Worm (Caenorhabditis elegans) whole organism, L3 larva: ENCODE data around the gene C01G10.5.

Experiments used
- R02D3.7 ChIP-seq: fragments of 150-350 bp; optimal IDR thresholded peaks from 2 replicates; lab custom pipeline; 2014; ENCODE audit warnings: missing biosample characterization, missing genetic modification characterization
- aly-2 ChIP-seq: fragments of 150-350 bp; optimal IDR thresholded peaks from 2 replicates; lab custom pipeline; 2014; ENCODE audit warnings: missing biosample characterization, missing genetic modification characterization
- ama-1 ChIP-seq: fragments of 150-350 bp; optimal IDR thresholded peaks from 2 replicates; lab custom pipeline; 2018
- ceh-16 ChIP-seq: sonication (generic microtip); optimal IDR thresholded peaks from 2 replicates; lab custom pipeline; 2017; ENCODE audit warnings: missing biosample characterization, missing genetic modification characterization
- ceh-28 ChIP-seq: fragments of 150-350 bp; optimal IDR thresholded peaks from 2 replicates; lab custom pipeline; 2014; ENCODE audit warnings: missing biosample characterization, missing genetic modification reagents, missing genetic modification characterization
- ceh-82 ChIP-seq: fragments of 150-350 bp; optimal IDR thresholded peaks from 2 replicates; lab custom pipeline; 2014; ENCODE audit warnings: missing biosample characterization, missing genetic modification characterization
- ceh-9 ChIP-seq: sonication (generic microtip); optimal IDR thresholded peaks from 2 replicates; lab custom pipeline; 2018; ENCODE audit warnings: missing biosample characterization, missing genetic modification characterization
- daf-12 ChIP-seq: fragments of 150-350 bp; optimal IDR thresholded peaks from 2 replicates; lab custom pipeline; 2014; ENCODE audit warnings: missing biosample characterization, missing genetic modification reagents, missing genetic modification characterization
- egl-27 ChIP-seq: sonication (generic microtip); optimal IDR thresholded peaks from 4 replicates; lab custom pipeline; 2017; ENCODE audit warnings: missing biosample characterization, missing genetic modification reagents, missing genetic modification characterization
- egl-5 ChIP-seq: fragments of 150-350 bp; optimal IDR thresholded peaks from 2 replicates; lab custom pipeline; 2017; ENCODE audit warnings: missing biosample characterization, missing genetic modification reagents, missing genetic modification characterization, inconsistent platforms
- elt-1 ChIP-seq: fragments of 150-350 bp; optimal IDR thresholded peaks from 2 replicates; lab custom pipeline; 2014; ENCODE audit warnings: missing biosample characterization, missing genetic modification characterization
- elt-2 ChIP-seq: sonication (generic microtip); optimal IDR thresholded peaks from 2 replicates; lab custom pipeline; 2016; ENCODE audit warnings: missing genetic modification reagents, mild to moderate bottlenecking, missing genetic modification characterization, missing compliant biosample characterization
- elt-3 ChIP-seq, 3 experiments: fragments of 150-350 bp in 1 of 3; sonication (generic microtip) in 2 of 3; optimal IDR thresholded peaks; 2 replicates in 2 of 3; 4 replicates in 1 of 3; lab custom pipeline; 2014 to 2017; ENCODE audit warnings: missing biosample characterization in 3 of 3, missing genetic modification characterization in 3 of 3
- eor-1 ChIP-seq, 2 experiments: fragments of 150-350 bp; optimal IDR thresholded peaks; 2 replicates each; lab custom pipeline; 2014 to 2018; ENCODE audit warnings: missing biosample characterization in 2 of 2, missing genetic modification characterization in 2 of 2
- fkh-10 ChIP-seq: sonication (generic microtip); optimal IDR thresholded peaks from 2 replicates; lab custom pipeline; 2017; ENCODE audit warnings: missing biosample characterization, missing genetic modification reagents, missing genetic modification characterization
- fkh-2 ChIP-seq: fragments of 150-350 bp; optimal IDR thresholded peaks from 2 replicates; lab custom pipeline; 2014; ENCODE audit warnings: missing biosample characterization, missing genetic modification reagents, missing genetic modification characterization
- fos-1 ChIP-seq: fragments of 150-350 bp; optimal IDR thresholded peaks from 2 replicates; lab custom pipeline; 2014; ENCODE audit warnings: missing biosample characterization, missing genetic modification characterization
- hmg-11 ChIP-seq: sonication (generic microtip); optimal IDR thresholded peaks from 2 replicates; lab custom pipeline; 2016; ENCODE audit warnings: missing genetic modification characterization, missing compliant biosample characterization
- jun-1 ChIP-seq: fragments of 150-350 bp; optimal IDR thresholded peaks from 2 replicates; lab custom pipeline; 2014; ENCODE audit warnings: missing biosample characterization, missing genetic modification reagents, missing genetic modification characterization
- lin-15B ChIP-seq: fragments of 150-350 bp; optimal IDR thresholded peaks from 2 replicates; lab custom pipeline; 2014; ENCODE audit warnings: missing biosample characterization, missing genetic modification characterization
- lin-39 ChIP-seq: fragments of 150-350 bp; optimal IDR thresholded peaks from 2 replicates; lab custom pipeline; 2018; ENCODE audit warnings: missing biosample characterization, missing genetic modification reagents, missing genetic modification characterization
- lsy-12 ChIP-seq: sonication (generic microtip); optimal IDR thresholded peaks from 2 replicates; lab custom pipeline; 2016; ENCODE audit warnings: mild to moderate bottlenecking, missing genetic modification characterization, missing compliant biosample characterization
- mml-1 ChIP-seq: fragments of 150-350 bp; sonication (generic microtip); optimal IDR thresholded peaks from 3 replicates; lab custom pipeline; 2014; ENCODE audit warnings: missing biosample characterization, missing genetic modification characterization
- nfya-1 ChIP-seq: sonication (generic microtip); optimal IDR thresholded peaks from 2 replicates; lab custom pipeline; 2017; ENCODE audit warnings: missing genetic modification characterization, mild to moderate bottlenecking, missing compliant biosample characterization, antibody characterized with exemption, moderate library complexity; ENCODE audit not compliant: insufficient read depth
- nhr-11 ChIP-seq: fragments of 150-350 bp; optimal IDR thresholded peaks from 2 replicates; lab custom pipeline; 2014; ENCODE audit warnings: missing biosample characterization, missing genetic modification characterization
- nhr-12 ChIP-seq: fragments of 150-350 bp; optimal IDR thresholded peaks from 2 replicates; lab custom pipeline; 2014; ENCODE audit warnings: missing biosample characterization, missing genetic modification characterization
- nhr-23 ChIP-seq: fragments of 150-350 bp; optimal IDR thresholded peaks from 2 replicates; lab custom pipeline; 2014; ENCODE audit warnings: missing biosample characterization, missing genetic modification reagents, missing genetic modification characterization
- nhr-25 ChIP-seq: sonication (generic microtip); optimal IDR thresholded peaks from 2 replicates; lab custom pipeline; 2017; ENCODE audit warnings: missing biosample characterization, missing genetic modification characterization
- nhr-28 ChIP-seq: fragments of 150-350 bp; optimal IDR thresholded peaks from 2 replicates; lab custom pipeline; 2014; ENCODE audit warnings: missing biosample characterization, missing genetic modification characterization
- nhr-43 ChIP-seq: sonication (generic microtip); optimal IDR thresholded peaks from 2 replicates; lab custom pipeline; 2016; ENCODE audit warnings: mild to moderate bottlenecking, missing genetic modification characterization, missing compliant biosample characterization; ENCODE audit not compliant: poor library complexity, severe bottlenecking
- nhr-67 ChIP-seq: fragments of 150-350 bp; optimal IDR thresholded peaks from 2 replicates; lab custom pipeline; 2014; ENCODE audit warnings: missing biosample characterization, missing genetic modification characterization
- nhr-76 ChIP-seq: fragments of 150-350 bp; sonication (generic microtip); optimal IDR thresholded peaks from 5 replicates; lab custom pipeline; 2014; ENCODE audit warnings: missing biosample characterization, missing genetic modification characterization
- nhr-77 ChIP-seq: fragments of 150-350 bp; optimal IDR thresholded peaks from 2 replicates; lab custom pipeline; 2014; ENCODE audit warnings: missing biosample characterization, missing genetic modification characterization
- pha-4 ChIP-seq: fragments of 150-350 bp; optimal IDR thresholded peaks from 2 replicates; lab custom pipeline; 2014; ENCODE audit warnings: missing biosample characterization, missing genetic modification reagents, missing genetic modification characterization
- sea-2 ChIP-seq: fragments of 150-350 bp; sonication (generic microtip); optimal IDR thresholded peaks from 4 replicates; lab custom pipeline; 2014; ENCODE audit warnings: missing biosample characterization, missing genetic modification reagents, missing genetic modification characterization
- skn-1 ChIP-seq: fragments of 150-350 bp; optimal IDR thresholded peaks from 2 replicates; lab custom pipeline; 2014; ENCODE audit warnings: missing biosample characterization, missing genetic modification characterization
- snpc-4 ChIP-seq: fragments of 150-350 bp; optimal IDR thresholded peaks from 2 replicates; lab custom pipeline; 2014; ENCODE audit warnings: missing biosample characterization, missing genetic modification characterization
- tbx-2 ChIP-seq: sonication (generic microtip); optimal IDR thresholded peaks from 2 replicates; lab custom pipeline; 2016; ENCODE audit warnings: mild to moderate bottlenecking, missing genetic modification characterization, missing compliant biosample characterization
- unc-39 ChIP-seq: sonication (generic microtip); optimal IDR thresholded peaks from 4 replicates; lab custom pipeline; 2017; ENCODE audit warnings: missing biosample characterization, missing genetic modification characterization
- unc-62 ChIP-seq: fragments of 150-350 bp; sonication (generic microtip); optimal IDR thresholded peaks from 4 replicates; lab custom pipeline; 2014; ENCODE audit warnings: missing biosample characterization, missing genetic modification reagents, missing genetic modification characterization
- zag-1 ChIP-seq: fragments of 150-350 bp; optimal IDR thresholded peaks from 2 replicates; lab custom pipeline; 2014; ENCODE audit warnings: missing biosample characterization, missing genetic modification characterization
- ztf-11 ChIP-seq: fragments of 150-350 bp; optimal IDR thresholded peaks from 2 replicates; lab custom pipeline; 2014; ENCODE audit warnings: missing biosample characterization, missing genetic modification characterization
- ztf-4 ChIP-seq: fragments of 150-350 bp; optimal IDR thresholded peaks from 2 replicates; lab custom pipeline; 2014; ENCODE audit warnings: missing biosample characterization, missing genetic modification characterization

Gene C01G10.5

ce11 chrV:15083659-15084058, 5.7 kb downstream of the C01G10.5 start:
- no peak for TF ChIP-seq mml-1 (tag; lab: Kevin White, UChicago)
- TF ChIP-seq unc-62: no peak
- peak; percentile 84 for TF ChIP-seq ama-1 (lab: Kevin White, UChicago)
- TF ChIP-seq nhr-77 (tag; lab: Kevin White, UChicago): no peak
- TF ChIP-seq elt-1: no peak
- peak; percentile 15 for TF ChIP-seq elt-2 (tag; lab: Kevin White, UChicago)
- TF ChIP-seq nhr-23 (tag; lab: Kevin White, UChicago): no peak

ce11 chrV:15082291-15082690, 7.0 kb downstream of the C01G10.5 start, which contains the start of the genes C01G10.10 and C01G10.9:
C01G10.10 (minus strand) TSS chrV:15082441.
C01G10.9 (plus strand) TSS chrV:15082530.
- TF ChIP-seq pha-4 (tag; lab: Kevin White, UChicago) (peak; percentile 66), ceh-82 (tag; lab: Kevin White, UChicago) (no peak), elt-2 (tag; lab: Kevin White, UChicago) (peak; percentile 41), nfya-1 (tag; lab: Kevin White, UChicago) (peak; percentile 39), snpc-4 (tag; lab: Kevin White, UChicago) (peak; percentile 62), nhr-25 (peak; percentile 8), fkh-10 (GFP tag; lab: Kevin White, UChicago) (no peak), lin-15B (tag; lab: Kevin White, UChicago) (peak; percentile 57), hmg-11 (peak; percentile 33), R02D3.7 (tag; lab: Kevin White, UChicago) (peak; percentile 9), lin-39 (peak; percentile 16), ztf-11 (tag; lab: Kevin White, UChicago) (no peak), nhr-43 (tag; lab: Kevin White, UChicago) (peak; percentile 91), nhr-23 (tag; lab: Kevin White, UChicago) (peak; percentile 43), ceh-28 (tag; lab: Kevin White, UChicago) (no peak), egl-27 (no peak), eor-1 (tag; optimal IDR thresholded peaks at IDR 0.05; lab: Kevin White, UChicago) (peak in 1 of 2 experiments; percentile 67), elt-1 (peak; percentile 8), unc-39 (no peak)

- TF ChIP-seq ama-1 (lab: Kevin White, UChicago) (no peak), nfya-1 (tag; lab: Kevin White, UChicago) (no peak), nhr-77 (tag; lab: Kevin White, UChicago) (no peak), tbx-2 (tag; lab: Kevin White, UChicago) (no peak), egl-5 (tag; lab: Kevin White, UChicago) (no peak), nhr-76 (tag; lab: Kevin White, UChicago) (no peak), egl-27 (no peak), nhr-11 (tag; lab: Kevin White, UChicago) (no peak), mml-1 (tag; lab: Kevin White, UChicago) (no peak), nhr-12 (no peak), jun-1 (tag; lab: Kevin White, UChicago) (no peak), ceh-82 (tag; lab: Kevin White, UChicago) (no peak), lin-15B (tag; lab: Kevin White, UChicago) (no peak), elt-3 (tag; optimal IDR thresholded peaks at IDR 0.05; lab: Kevin White, UChicago) (no peak), R02D3.7 (tag; lab: Kevin White, UChicago) (no peak)
These were observed 10.8 kb downstream of the C01G10.5 start for ce11 chrV:15078560-15078959.

ce11 chrV:15074907-15075306, 14.4 kb downstream of the C01G10.5 start:
- TF ChIP-seq nhr-11 (tag; lab: Kevin White, UChicago): no peak
- no peak for TF ChIP-seq sea-2 (GFP tag; lab: Kevin White, UChicago)
- TF ChIP-seq skn-1 (tag; lab: Kevin White, UChicago): no peak
- TF ChIP-seq snpc-4 (tag; lab: Kevin White, UChicago): no peak
- TF ChIP-seq ceh-28 (tag; lab: Kevin White, UChicago): no peak
- no peak for TF ChIP-seq nhr-67
- no peak for TF ChIP-seq ceh-9
- TF ChIP-seq fkh-2 (tag; lab: Kevin White, UChicago): no peak
- TF ChIP-seq daf-12 (tag; lab: Kevin White, UChicago): no peak
- no peak for TF ChIP-seq ceh-16
- no peak for TF ChIP-seq nhr-23 (tag; lab: Kevin White, UChicago)
- no peak for TF ChIP-seq nhr-25
- no peak for TF ChIP-seq hmg-11
- no peak for TF ChIP-seq tbx-2 (tag; lab: Kevin White, UChicago)
- TF ChIP-seq elt-2 (tag; lab: Kevin White, UChicago): no peak
- TF ChIP-seq egl-5 (tag; lab: Kevin White, UChicago): peak; percentile 19
- TF ChIP-seq lin-15B (tag; lab: Kevin White, UChicago): peak; percentile 30
- TF ChIP-seq jun-1 (tag; lab: Kevin White, UChicago): no peak
- TF ChIP-seq aly-2 (tag; lab: Kevin White, UChicago): no peak
- TF ChIP-seq nfya-1 (tag; lab: Kevin White, UChicago): peak; percentile 51
- TF ChIP-seq nhr-43 (tag; lab: Kevin White, UChicago): no peak
- no peak for TF ChIP-seq zag-1
- TF ChIP-seq fos-1 (tag; lab: Kevin White, UChicago): no peak
- TF ChIP-seq ama-1 (lab: Kevin White, UChicago): no peak
- peak; percentile 26 for TF ChIP-seq fkh-10 (GFP tag; lab: Kevin White, UChicago)
- TF ChIP-seq nhr-28 (tag; lab: Kevin White, UChicago): no peak
- no peak for TF ChIP-seq ceh-82 (tag; lab: Kevin White, UChicago)
- no peak for TF ChIP-seq nhr-77 (tag; lab: Kevin White, UChicago)
- TF ChIP-seq ztf-4: no peak
- TF ChIP-seq mml-1 (tag; lab: Kevin White, UChicago): no peak
- TF ChIP-seq egl-27: no peak
- TF ChIP-seq lsy-12: no peak
- no peak for TF ChIP-seq eor-1 (tag; optimal IDR thresholded peaks at IDR 0.05; lab: Kevin White, UChicago)
- TF ChIP-seq R02D3.7 (tag; lab: Kevin White, UChicago): no peak
